Fruit fly (Drosophila melanogaster) whole organism, embryonic: ENCODE measurements around the gene Ir25a.

Experiments used
- Abd-B ChIP-seq: fragments of 200-800 bp; sonication (Bioruptor generic); optimal IDR thresholded peaks from 2 replicates; lab custom pipeline; 2018; ENCODE audit warnings: missing biosample characterization, mild to moderate bottlenecking, missing genetic modification characterization, moderate library complexity
- B-H2 ChIP-seq: fragments of 200-800 bp; sonication (Bioruptor generic); optimal IDR thresholded peaks from 2 replicates; lab custom pipeline; 2018; ENCODE audit warnings: missing biosample characterization, mild to moderate bottlenecking, missing genetic modification characterization
- CG12219 ChIP-seq: fragments of 200-800 bp; sonication (Bioruptor generic); optimal IDR thresholded peaks from 3 replicates; lab custom pipeline; 2018; ENCODE audit warnings: missing biosample characterization, mild to moderate bottlenecking, missing genetic modification characterization
- CG1529 ChIP-seq: fragments of 200-800 bp; sonication (Bioruptor generic); optimal IDR thresholded peaks from 3 replicates; lab custom pipeline; 2018; ENCODE audit warnings: missing biosample characterization, missing genetic modification characterization
- CG1603 ChIP-seq: fragments of 200-800 bp; sonication (Bioruptor generic); optimal IDR thresholded peaks from 2 replicates; lab custom pipeline; 2019; ENCODE audit warnings: missing biosample characterization, mild to moderate bottlenecking, missing genetic modification characterization, moderate library complexity
- CG16813 ChIP-seq: fragments of 200-800 bp; sonication (Bioruptor generic); IDR thresholded peaks from 3 replicates; pipeline ENCODE4 v1.3.6; 2022; ENCODE audit warnings: missing biosample characterization, missing genetic modification characterization; ENCODE audit not compliant: partially characterized antibody
- CG18476 ChIP-seq: fragments of 200-800 bp; sonication (Bioruptor generic); optimal IDR thresholded peaks from 2 replicates; lab custom pipeline; 2016; ENCODE audit warnings: missing biosample characterization, mild to moderate bottlenecking, missing genetic modification characterization
- CG2120 ChIP-seq: fragments of 200-800 bp; sonication (Bioruptor generic); optimal IDR thresholded peaks from 3 replicates; lab custom pipeline; 2016; ENCODE audit warnings: missing biosample characterization, missing genetic modification characterization
- CG32532 ChIP-seq: fragments of 200-800 bp; sonication (Bioruptor generic); IDR thresholded peaks from 2 replicates; pipeline ENCODE4 v1.3.6; 2022; ENCODE audit warnings: missing biosample characterization, missing genetic modification characterization
- CG3281 ChIP-seq: fragments of 200-800 bp; sonication (Bioruptor generic); optimal IDR thresholded peaks from 3 replicates; lab custom pipeline; 2017; ENCODE audit warnings: missing biosample characterization, mild to moderate bottlenecking, missing genetic modification characterization
- CG3838 ChIP-seq: fragments of 200-800 bp; sonication (Bioruptor generic); optimal IDR thresholded peaks from 3 replicates; lab custom pipeline; 2016; ENCODE audit warnings: missing biosample characterization, missing genetic modification characterization
- CG4282 ChIP-seq: fragments of 200-800 bp; sonication (Bioruptor generic); optimal IDR thresholded peaks from 2 replicates; lab custom pipeline; 2016; ENCODE audit warnings: missing biosample characterization, missing genetic modification characterization
- CG5953 ChIP-seq: fragments of 200-800 bp; sonication (Bioruptor generic); IDR thresholded peaks from 2 replicates; pipeline ENCODE4 v1.3.6; 2022; ENCODE audit warnings: missing biosample characterization, missing genetic modification characterization
- CG6791 ChIP-seq: fragments of 200-800 bp; sonication (Bioruptor generic); IDR thresholded peaks from 3 replicates; pipeline ENCODE4 v1.3.6; 2022; ENCODE audit warnings: missing biosample characterization, missing genetic modification characterization; ENCODE audit not compliant: partially characterized antibody
- CG7786 ChIP-seq: fragments of 200-800 bp; sonication (Bioruptor generic); optimal IDR thresholded peaks from 2 replicates; lab custom pipeline; 2016; ENCODE audit warnings: missing biosample characterization, missing genetic modification characterization
- CG7839 ChIP-seq: fragments of 200-800 bp; sonication (Bioruptor generic); optimal IDR thresholded peaks from 3 replicates; lab custom pipeline; 2018; ENCODE audit warnings: missing biosample characterization, mild to moderate bottlenecking, missing genetic modification characterization, moderate library complexity
- CG8359 ChIP-seq: fragments of 200-800 bp; sonication (Bioruptor generic); optimal IDR thresholded peaks from 2 replicates; lab custom pipeline; 2017; ENCODE audit warnings: missing biosample characterization, mild to moderate bottlenecking, missing genetic modification characterization, borderline replicate concordance
- CG9876 ChIP-seq: fragments of 200-800 bp; sonication (Bioruptor generic); optimal IDR thresholded peaks from 2 replicates; lab custom pipeline; 2016; ENCODE audit warnings: missing biosample characterization, missing genetic modification characterization
- D ChIP-seq, 2 experiments: fragments of 200-800 bp in 1 of 2; fragments of >200 bp in 1 of 2; sonication (Bioruptor generic) in 1 of 2; optimal IDR thresholded peaks; 2 replicates in 1 of 2; 3 replicates in 1 of 2; lab custom pipeline; 2017; ENCODE audit warnings: mild to moderate bottlenecking in 1 of 2, missing biosample characterization in 1 of 2, missing genetic modification characterization in 1 of 2, missing genetic modification reagents in 1 of 2
- Dad ChIP-seq: fragments of 200-800 bp; sonication (Bioruptor generic); optimal IDR thresholded peaks from 3 replicates; lab custom pipeline; 2016; ENCODE audit warnings: missing biosample characterization, missing genetic modification characterization
- H2.0 ChIP-seq: fragments of 200-800 bp; sonication (Bioruptor generic); IDR thresholded peaks from 2 replicates; pipeline ENCODE4 v1.3.6; 2022; ENCODE audit warnings: missing biosample characterization, missing genetic modification characterization
- HLHmδ ChIP-seq: fragments of 200-800 bp; sonication (Bioruptor generic); optimal IDR thresholded peaks from 2 replicates; lab custom pipeline; 2018; ENCODE audit warnings: missing biosample characterization, mild to moderate bottlenecking, missing genetic modification characterization, moderate library complexity
- HmgZ ChIP-seq: fragments of 200-800 bp; sonication (Bioruptor generic); optimal IDR thresholded peaks from 2 replicates; lab custom pipeline; 2018; ENCODE audit warnings: missing biosample characterization, mild to moderate bottlenecking, missing genetic modification characterization
- Meics ChIP-seq: fragments of 200-800 bp; sonication (Bioruptor generic); optimal IDR thresholded peaks from 2 replicates; lab custom pipeline; 2017; ENCODE audit warnings: missing biosample characterization, mild to moderate bottlenecking, missing genetic modification characterization
- bsh ChIP-seq, 2 experiments: fragments of 200-800 bp; sonication (Bioruptor generic); optimal IDR thresholded peaks; 2 replicates each; lab custom pipeline; 2017 to 2018; ENCODE audit warnings: mild to moderate bottlenecking in 2 of 2, missing biosample characterization in 2 of 2, missing genetic modification characterization in 2 of 2, moderate library complexity in 1 of 2
- caup ChIP-seq: fragments of 200-800 bp; sonication (Bioruptor generic); optimal IDR thresholded peaks from 3 replicates; lab custom pipeline; 2017; ENCODE audit warnings: missing biosample characterization, mild to moderate bottlenecking, missing genetic modification characterization, moderate library complexity; ENCODE audit not compliant: severe bottlenecking
- cg ChIP-seq: fragments of 200-800 bp; sonication (Bioruptor generic); optimal IDR thresholded peaks from 3 replicates; lab custom pipeline; 2019; ENCODE audit warnings: missing biosample characterization, mild to moderate bottlenecking, missing genetic modification characterization, moderate library complexity
- chn ChIP-seq: fragments of 200-800 bp; sonication (Bioruptor generic); optimal IDR thresholded peaks from 2 replicates; lab custom pipeline; 2016; ENCODE audit warnings: missing biosample characterization, missing genetic modification characterization
- crp ChIP-seq, 2 experiments: fragments of 200-800 bp; sonication (Bioruptor generic); optimal IDR thresholded peaks; 2 replicates in 1 of 2; 3 replicates in 1 of 2; lab custom pipeline; 2017; ENCODE audit warnings: missing biosample characterization in 2 of 2, missing genetic modification characterization in 2 of 2, mild to moderate bottlenecking in 1 of 2, moderate library complexity in 1 of 2
- danr ChIP-seq: fragments of 200-800 bp; sonication (Bioruptor generic); IDR thresholded peaks from 2 replicates; pipeline ENCODE4 v1.3.6; 2022; ENCODE audit warnings: missing biosample characterization, missing genetic modification characterization
- dpn ChIP-seq, 2 experiments: fragments of 200-800 bp; sonication (Bioruptor generic); optimal IDR thresholded peaks; 3 replicates each; lab custom pipeline; 2016; ENCODE audit warnings: missing biosample characterization in 2 of 2, missing genetic modification characterization in 2 of 2
- ems ChIP-seq: fragments of 200-800 bp; sonication (Bioruptor generic); optimal IDR thresholded peaks from 3 replicates; lab custom pipeline; 2016; ENCODE audit warnings: missing biosample characterization, missing genetic modification characterization
- en ChIP-seq: fragments of 200-800 bp; sonication (Bioruptor generic); optimal IDR thresholded peaks from 2 replicates; lab custom pipeline; 2016; ENCODE audit warnings: missing biosample characterization, missing genetic modification characterization
- exex ChIP-seq: fragments of 200-800 bp; sonication (Bioruptor generic); optimal IDR thresholded peaks from 4 replicates; lab custom pipeline; 2018; ENCODE audit warnings: missing biosample characterization, mild to moderate bottlenecking, missing genetic modification characterization, moderate library complexity
- fd102C ChIP-seq: fragments of 200-800 bp; sonication (Bioruptor generic); optimal IDR thresholded peaks from 2 replicates; lab custom pipeline; 2018; ENCODE audit warnings: missing biosample characterization, mild to moderate bottlenecking, missing genetic modification characterization, moderate library complexity
- gce ChIP-seq: fragments of 200-800 bp; sonication (Bioruptor generic); IDR thresholded peaks from 3 replicates; pipeline ENCODE4 v1.3.6; 2022; ENCODE audit warnings: missing biosample characterization, missing genetic modification characterization
- hth ChIP-seq: fragments of >200 bp; optimal IDR thresholded peaks from 2 replicates; lab custom pipeline; 2017; ENCODE audit warnings: inconsistent platforms
- jumu ChIP-seq: fragments of 200-800 bp; sonication (Bioruptor generic); optimal IDR thresholded peaks from 3 replicates; lab custom pipeline; 2016; ENCODE audit warnings: missing biosample characterization, missing genetic modification characterization
- kay ChIP-seq: fragments of 200-800 bp; sonication (Bioruptor generic); optimal IDR thresholded peaks from 2 replicates; lab custom pipeline; 2016; ENCODE audit warnings: missing biosample characterization, missing genetic modification characterization
- lov ChIP-seq, 2 experiments: fragments of 200-800 bp in 1 of 2; fragments of >200 bp in 1 of 2; sonication (Bioruptor generic) in 1 of 2; IDR thresholded peaks in 1 of 2; optimal IDR thresholded peaks in 1 of 2; 2 replicates in 1 of 2; 3 replicates in 1 of 2; pipeline versions ENCODE4 v1.3.6 to Lab custom; 2017 to 2022; ENCODE audit warnings: missing biosample characterization in 1 of 2, missing genetic modification characterization in 1 of 2
- nom ChIP-seq: fragments of 200-800 bp; sonication (Bioruptor generic); optimal IDR thresholded peaks from 2 replicates; lab custom pipeline; 2017; ENCODE audit warnings: missing biosample characterization, missing genetic modification characterization, mild to moderate bottlenecking, moderate library complexity, missing genetic modification reagents
- phol ChIP-seq: fragments of 200-800 bp; sonication (Bioruptor generic); optimal IDR thresholded peaks from 3 replicates; lab custom pipeline; 2018; ENCODE audit warnings: missing biosample characterization, mild to moderate bottlenecking, missing genetic modification characterization, moderate library complexity
- pum ChIP-seq: fragments of 200-800 bp; sonication (Bioruptor generic); optimal IDR thresholded peaks from 2 replicates; lab custom pipeline; 2016; ENCODE audit warnings: missing biosample characterization, missing genetic modification characterization
- row ChIP-seq: fragments of 200-800 bp; sonication (Bioruptor generic); IDR thresholded peaks from 3 replicates; pipeline ENCODE4 v1.3.6; 2022; ENCODE audit warnings: missing biosample characterization, missing genetic modification characterization
- sc ChIP-seq, 3 experiments: fragments of >200 bp in 2 of 3; fragments of 200-800 bp in 1 of 3; sonication (Bioruptor generic) in 1 of 3; optimal IDR thresholded peaks; 2 replicates in 2 of 3; 3 replicates in 1 of 3; lab custom pipeline; 2017; ENCODE audit warnings: mild to moderate bottlenecking in 1 of 3, missing biosample characterization in 1 of 3, missing genetic modification characterization in 1 of 3, missing genetic modification reagents in 1 of 3
- sima ChIP-seq: fragments of 200-800 bp; sonication (Bioruptor generic); optimal IDR thresholded peaks from 2 replicates; lab custom pipeline; 2016; ENCODE audit warnings: missing biosample characterization, missing genetic modification characterization
- tgo ChIP-seq: fragments of 200-800 bp; sonication (Bioruptor generic); IDR thresholded peaks from 3 replicates; pipeline ENCODE4 v1.3.6; 2022; ENCODE audit warnings: missing biosample characterization, missing genetic modification characterization
- tio ChIP-seq: fragments of 200-800 bp; sonication (Bioruptor generic); optimal IDR thresholded peaks from 2 replicates; lab custom pipeline; 2017; ENCODE audit warnings: missing biosample characterization, missing genetic modification characterization, inconsistent platforms
- unpg ChIP-seq: fragments of 200-800 bp; sonication (Bioruptor generic); optimal IDR thresholded peaks from 3 replicates; lab custom pipeline; 2018; ENCODE audit warnings: missing biosample characterization, mild to moderate bottlenecking, missing genetic modification characterization, moderate library complexity

Gene Ir25a

dm6 chr2L:4829040-4829439 is 6.1 kb downstream of the Ir25a start (continued):
- TF ChIP-seq sima (GFP tag; lab: Kevin White, UChicago) (no peak), hth (lab: Kevin White, UChicago) (no peak), fd102C (GFP tag; lab: Kevin White, UChicago) (no peak), CG7786 (GFP tag; lab: Kevin White, UChicago) (no peak), jumu (GFP tag; lab: Kevin White, UChicago) (no peak), CG1529 (GFP tag; lab: Kevin White, UChicago) (no peak), nom (GFP tag; lab: Kevin White, UChicago) (no peak), H2.0 (GFP tag; lab: Robert Waterston, UW) (no peak), B-H2 (GFP tag; lab: Kevin White, UChicago) (peak; percentile 55), CG3838 (no peak), CG5953 (no peak), caup (GFP tag; lab: Kevin White, UChicago) (peak; percentile 47), en (GFP tag; lab: Kevin White, UChicago) (no peak), cg (GFP tag; lab: Kevin White, UChicago) (no peak), CG1603 (tag; lab: Kevin White, UChicago) (no peak), HLHmδ (GFP tag; lab: Kevin White, UChicago) (no peak), gce (no peak), CG4282 (GFP tag; lab: Kevin White, UChicago) (no peak), row (GFP tag; lab: Robert Waterston, UW) (no peak), ems (no peak), exex (tag; lab: Kevin White, UChicago) (peak; percentile 24), kay (GFP tag; lab: Kevin White, UChicago) (no peak), Meics (GFP tag; lab: Kevin White, UChicago) (peak; percentile 41), D (optimal IDR thresholded peaks at IDR 0.05; lab: Kevin White, UChicago) (no peak), D (GFP tag; optimal IDR thresholded peaks at IDR 0.05; lab: Kevin White, UChicago) (no peak), Abd-B (no peak), tgo (GFP tag; lab: Robert Waterston, UW) (no peak), CG16813 (GFP tag; lab: Robert Waterston, UW) (no peak), CG18476 (GFP tag; lab: Kevin White, UChicago) (no peak), HmgZ (tag; lab: Kevin White, UChicago) (peak; percentile 26), CG9876 (GFP tag; lab: Kevin White, UChicago) (no peak), dpn (GFP tag; optimal IDR thresholded peaks at IDR 0.05; lab: Kevin White, UChicago) (no peak), danr (no peak), tio (GFP tag; lab: Kevin White, UChicago) (no peak), bsh (GFP tag; optimal IDR thresholded peaks at IDR 0.05; lab: Kevin White, UChicago) (no peak), CG6791 (no peak), phol (tag; lab: Kevin White, UChicago) (no peak), CG7839 (tag; lab: Kevin White, UChicago) (no peak), pum (no peak), crp (GFP tag; optimal IDR thresholded peaks at IDR 0.05; lab: Kevin White, UChicago) (no peak), CG2120 (GFP tag; lab: Kevin White, UChicago) (no peak), lov (optimal IDR thresholded peaks at IDR 0.05; lab: Kevin White, UChicago) (no peak), lov (GFP tag; IDR thresholded peaks at IDR 0.05; lab: Robert Waterston, UW) (no peak), unpg (GFP tag; lab: Kevin White, UChicago) (no peak), CG3281 (GFP tag; lab: Kevin White, UChicago) (peak; percentile 64), CG32532 (no peak), chn (GFP tag; lab: Kevin White, UChicago) (no peak), CG8359 (no peak), sc (optimal IDR thresholded peaks at IDR 0.05; lab: Kevin White, UChicago) (no peak), sc (GFP tag; optimal IDR thresholded peaks at IDR 0.05; lab: Kevin White, UChicago) (no peak), Dad (GFP tag; lab: Kevin White, UChicago) (no peak), CG12219 (GFP tag; lab: Kevin White, UChicago) (no peak)
